Fruit fly (Drosophila melanogaster) whole organism, embryonic: ENCODE results near the gene Faa.
A peak's percentile ranks its signal among the peaks of the same experiment; 100 is the strongest.

ENCODE experiments used
- CG10209 ChIP-seq: fragments of 200-800 bp; sonication (Bioruptor generic); optimal IDR thresholded peaks from 3 replicates; lab custom pipeline; 2017; ENCODE audit warnings: missing biosample characterization, mild to moderate bottlenecking, missing genetic modification characterization, missing genetic modification reagents
- CG10274 ChIP-seq: fragments of 200-800 bp; sonication (Bioruptor generic); optimal IDR thresholded peaks from 3 replicates; lab custom pipeline; 2017; ENCODE audit warnings: missing biosample characterization, mild to moderate bottlenecking, missing genetic modification characterization
- CG11696 ChIP-seq: fragments of 200-800 bp; sonication (Bioruptor generic); IDR thresholded peaks from 2 replicates; pipeline ENCODE4 v1.3.6; 2022; ENCODE audit warnings: missing biosample characterization, missing genetic modification characterization
- CG13894 ChIP-seq: fragments of 200-800 bp; sonication (Bioruptor generic); optimal IDR thresholded peaks from 3 replicates; lab custom pipeline; 2018; ENCODE audit warnings: missing biosample characterization, mild to moderate bottlenecking, missing genetic modification characterization, moderate library complexity
- CG14965 ChIP-seq: fragments of 200-800 bp; sonication (Bioruptor generic); optimal IDR thresholded peaks from 2 replicates; lab custom pipeline; 2016; ENCODE audit warnings: missing biosample characterization, missing genetic modification characterization, borderline replicate concordance
- CG1832 ChIP-seq: fragments of 200-800 bp; sonication (Bioruptor generic); optimal IDR thresholded peaks from 2 replicates; lab custom pipeline; 2017; ENCODE audit warnings: missing biosample characterization, mild to moderate bottlenecking, missing genetic modification characterization, inconsistent platforms
- CG2120 ChIP-seq: fragments of 200-800 bp; sonication (Bioruptor generic); optimal IDR thresholded peaks from 3 replicates; lab custom pipeline; 2016; ENCODE audit warnings: missing biosample characterization, missing genetic modification characterization
- CG2202 ChIP-seq: fragments of 200-800 bp; sonication (Bioruptor generic); optimal IDR thresholded peaks from 2 replicates; lab custom pipeline; 2018; ENCODE audit warnings: missing biosample characterization, mild to moderate bottlenecking, missing genetic modification characterization
- CG32532 ChIP-seq: fragments of 200-800 bp; sonication (Bioruptor generic); IDR thresholded peaks from 2 replicates; pipeline ENCODE4 v1.3.6; 2022; ENCODE audit warnings: missing biosample characterization, missing genetic modification characterization
- CG33213 ChIP-seq: fragments of 200-800 bp; sonication (Bioruptor generic); optimal IDR thresholded peaks from 3 replicates; lab custom pipeline; 2016; ENCODE audit warnings: missing biosample characterization, missing genetic modification characterization
- CG3407 ChIP-seq: fragments of 200-800 bp; sonication (Bioruptor generic); optimal IDR thresholded peaks from 2 replicates; lab custom pipeline; 2018; ENCODE audit warnings: missing biosample characterization, mild to moderate bottlenecking, missing genetic modification characterization
- CG34376 ChIP-seq: fragments of 200-800 bp; sonication (Bioruptor generic); optimal IDR thresholded peaks from 2 replicates; lab custom pipeline; 2018; ENCODE audit warnings: missing biosample characterization, mild to moderate bottlenecking, missing genetic modification characterization
- CG42726 ChIP-seq: fragments of 200-800 bp; sonication (Bioruptor generic); IDR thresholded peaks from 2 replicates; pipeline ENCODE4 v1.3.6; 2022; ENCODE audit warnings: missing biosample characterization, missing genetic modification characterization; ENCODE audit not compliant: partially characterized antibody
- CG5245 ChIP-seq: fragments of 200-800 bp; sonication (Bioruptor generic); optimal IDR thresholded peaks from 3 replicates; lab custom pipeline; 2016; ENCODE audit warnings: missing biosample characterization, missing genetic modification characterization
- Drgx ChIP-seq: fragments of 200-800 bp; sonication (Bioruptor generic); IDR thresholded peaks from 2 replicates; pipeline ENCODE4 v1.3.6; 2022; ENCODE audit warnings: missing biosample characterization, missing genetic modification characterization
- Lpt ChIP-seq: fragments of >200 bp; optimal IDR thresholded peaks from 2 replicates; lab custom pipeline; 2018; ENCODE audit warnings: missing biosample characterization, missing genetic modification characterization
- MESR4 ChIP-seq: fragments of 200-800 bp; sonication (Bioruptor generic); optimal IDR thresholded peaks from 2 replicates; lab custom pipeline; 2018; ENCODE audit warnings: missing biosample characterization, mild to moderate bottlenecking, missing genetic modification characterization, moderate library complexity
- Max ChIP-seq: fragments of 200-800 bp; sonication (Bioruptor generic); optimal IDR thresholded peaks from 2 replicates; lab custom pipeline; 2016; ENCODE audit warnings: missing biosample characterization, mild to moderate bottlenecking, missing genetic modification characterization
- Med ChIP-seq: fragments of 200-800 bp; sonication (Bioruptor generic); peaks from one replicate; lab custom pipeline; 2016; ENCODE audit warnings: missing biosample characterization, missing genetic modification characterization, mild to moderate bottlenecking, inconsistent platforms, moderate library complexity
- Meics ChIP-seq: fragments of 200-800 bp; sonication (Bioruptor generic); optimal IDR thresholded peaks from 2 replicates; lab custom pipeline; 2017; ENCODE audit warnings: missing biosample characterization, mild to moderate bottlenecking, missing genetic modification characterization
- Mes4 ChIP-seq: fragments of 200-800 bp; sonication (Bioruptor generic); optimal IDR thresholded peaks from 2 replicates; lab custom pipeline; 2016; ENCODE audit warnings: missing biosample characterization, missing genetic modification characterization
- NC2α ChIP-seq: fragments of 200-800 bp; sonication (Bioruptor generic); optimal IDR thresholded peaks from 2 replicates; lab custom pipeline; 2016; ENCODE audit warnings: missing biosample characterization, missing genetic modification characterization
- PHDP ChIP-seq: fragments of 200-800 bp; sonication (Bioruptor generic); optimal IDR thresholded peaks from 3 replicates; lab custom pipeline; 2018; ENCODE audit warnings: missing biosample characterization, mild to moderate bottlenecking, missing genetic modification characterization, moderate library complexity
- Six4 ChIP-seq: fragments of 200-800 bp; sonication (Bioruptor generic); optimal IDR thresholded peaks from 2 replicates; lab custom pipeline; 2016; ENCODE audit warnings: missing biosample characterization, missing genetic modification characterization
- Stat92E ChIP-seq, 3 experiments: fragments of >200 bp in 2 of 3; fragments of 200-800 bp in 1 of 3; sonication (Bioruptor generic) in 1 of 3; optimal IDR thresholded peaks; 2 replicates each; lab custom pipeline; 2017 to 2019; ENCODE audit warnings: missing biosample characterization in 3 of 3, missing genetic modification characterization in 3 of 3, mild to moderate bottlenecking in 1 of 3, moderate library complexity in 1 of 3
- abd-A ChIP-seq: fragments of 200-800 bp; sonication (Bioruptor generic); optimal IDR thresholded peaks from 3 replicates; lab custom pipeline; 2019; ENCODE audit warnings: missing biosample characterization, mild to moderate bottlenecking, missing genetic modification characterization, moderate library complexity
- chinmo ChIP-seq: fragments of 200-800 bp; sonication (Bioruptor generic); IDR thresholded peaks from 4 replicates; pipeline ENCODE4 v1.3.6; 2022; ENCODE audit warnings: missing biosample characterization, missing genetic modification characterization; ENCODE audit not compliant: partially characterized antibody
- chm ChIP-seq: fragments of 200-800 bp; sonication (Bioruptor generic); IDR thresholded peaks from 2 replicates; pipeline ENCODE4 v1.3.6; 2022; ENCODE audit warnings: missing biosample characterization, missing genetic modification characterization
- cwo ChIP-seq: fragments of 200-800 bp; sonication (Bioruptor generic); optimal IDR thresholded peaks from 3 replicates; lab custom pipeline; 2017; ENCODE audit warnings: missing biosample characterization, missing genetic modification characterization, mild to moderate bottlenecking, moderate library complexity, missing genetic modification reagents
- da ChIP-seq: fragments of 200-800 bp; sonication (Bioruptor generic); optimal IDR thresholded peaks from 2 replicates; lab custom pipeline; 2016; ENCODE audit warnings: missing biosample characterization, missing genetic modification characterization
- dmrt11E ChIP-seq: fragments of 200-800 bp; sonication (Bioruptor generic); optimal IDR thresholded peaks from 3 replicates; lab custom pipeline; 2018; ENCODE audit warnings: missing biosample characterization, mild to moderate bottlenecking, missing genetic modification characterization, moderate library complexity
- dysf ChIP-seq: fragments of 200-800 bp; sonication (Bioruptor generic); IDR thresholded peaks from 3 replicates; pipeline ENCODE4 v1.3.6; 2022; ENCODE audit warnings: missing biosample characterization, missing genetic modification characterization
- ems ChIP-seq: fragments of 200-800 bp; sonication (Bioruptor generic); optimal IDR thresholded peaks from 3 replicates; lab custom pipeline; 2016; ENCODE audit warnings: missing biosample characterization, missing genetic modification characterization
- insv ChIP-seq, 2 experiments: fragments of 200-800 bp; sonication (Bioruptor generic); optimal IDR thresholded peaks; 3 replicates each; lab custom pipeline; 2016 to 2018; ENCODE audit warnings: missing biosample characterization in 2 of 2, missing genetic modification characterization in 2 of 2
- jigr1 ChIP-seq: fragments of 200-800 bp; sonication (Bioruptor generic); IDR thresholded peaks from 3 replicates; pipeline ENCODE4 v1.3.6; 2022; ENCODE audit warnings: missing biosample characterization, missing genetic modification characterization
- lab ChIP-seq: fragments of 200-800 bp; sonication (Bioruptor generic); optimal IDR thresholded peaks from 3 replicates; lab custom pipeline; 2017; ENCODE audit warnings: missing biosample characterization, missing genetic modification characterization, mild to moderate bottlenecking, moderate library complexity, missing genetic modification reagents
- maf-S ChIP-seq: fragments of 200-800 bp; sonication (Bioruptor generic); optimal IDR thresholded peaks from 2 replicates; lab custom pipeline; 2016; ENCODE audit warnings: missing biosample characterization, missing genetic modification characterization
- p53 ChIP-seq: fragments of 200-800 bp; sonication (Bioruptor generic); optimal IDR thresholded peaks from 2 replicates; lab custom pipeline; 2016; ENCODE audit warnings: missing biosample characterization, missing genetic modification characterization
- pan ChIP-seq, 4 experiments: fragments of >200 bp in 3 of 4; fragments of 200-800 bp in 1 of 4; sonication (Bioruptor generic) in 1 of 4; optimal IDR thresholded peaks in 3 of 4; IDR thresholded peaks in 1 of 4; 2 replicates each; pipeline versions ENCODE4 v1.3.6 to Lab custom; 2017 to 2022; ENCODE audit warnings: missing biosample characterization in 2 of 4, missing genetic modification characterization in 2 of 4, mixed read lengths in 1 of 4
- sd ChIP-seq: fragments of 200-800 bp; sonication (Bioruptor generic); optimal IDR thresholded peaks from 3 replicates; lab custom pipeline; 2018; ENCODE audit warnings: missing biosample characterization, mild to moderate bottlenecking, missing genetic modification characterization, moderate library complexity
- sens ChIP-seq: fragments of 200-800 bp; sonication (Bioruptor generic); peaks from one replicate; lab custom pipeline; 2016; ENCODE audit warnings: missing biosample characterization, missing genetic modification characterization
- so ChIP-seq: fragments of 200-800 bp; sonication (Bioruptor generic); IDR thresholded peaks from 3 replicates; pipeline ENCODE4 v1.3.6; 2022; ENCODE audit warnings: missing biosample characterization, missing genetic modification characterization
- sob ChIP-seq: fragments of 200-800 bp; sonication (Bioruptor generic); IDR thresholded peaks from 2 replicates; pipeline ENCODE4 v1.3.6; 2022; ENCODE audit warnings: missing biosample characterization, missing genetic modification characterization
- stc ChIP-seq: fragments of 200-800 bp; sonication (Bioruptor generic); IDR thresholded peaks from 2 replicates; pipeline ENCODE4 v1.3.6; 2022; ENCODE audit warnings: missing biosample characterization, missing genetic modification characterization
- tgo ChIP-seq: fragments of 200-800 bp; sonication (Bioruptor generic); IDR thresholded peaks from 3 replicates; pipeline ENCODE4 v1.3.6; 2022; ENCODE audit warnings: missing biosample characterization, missing genetic modification characterization
- trh ChIP-seq: fragments of 200-800 bp; sonication (Bioruptor generic); optimal IDR thresholded peaks from 2 replicates; lab custom pipeline; 2016; ENCODE audit warnings: missing biosample characterization, missing genetic modification characterization
- wor ChIP-seq: fragments of 200-800 bp; sonication (Bioruptor generic); IDR thresholded peaks from 2 replicates; pipeline ENCODE4 v1.3.6; 2022; ENCODE audit warnings: missing biosample characterization, missing genetic modification characterization
- zfh2 ChIP-seq: fragments of 200-800 bp; sonication (Bioruptor generic); optimal IDR thresholded peaks from 2 replicates; lab custom pipeline; 2016; ENCODE audit warnings: missing biosample characterization, missing genetic modification characterization

Gene Faa

dm6 chr3L:4117493-4117892 is 43.7 kb upstream of the Faa start:
- TF ChIP-seq so (GFP tag; lab: Robert Waterston, UW) (no peak), abd-A (tag; lab: Kevin White, UChicago) (peak; percentile 16), chinmo (GFP tag; lab: Robert Waterston, UW) (0 out of 4 replicates have a peak, but pooled peaks have one; percentile 59), stc (GFP tag; lab: Robert Waterston, UW) (no peak), sd (tag; lab: Kevin White, UChicago) (peak; percentile 23), sob (no peak), insv (GFP tag; optimal IDR thresholded peaks at IDR 0.05; lab: Kevin White, UChicago) (no peak), CG10209 (GFP tag; lab: Kevin White, UChicago) (no peak), CG13894 (peak; percentile 74), dysf (GFP tag; lab: Robert Waterston, UW) (no peak), CG5245 (no peak), dmrt11E (no peak), da (no peak), Stat92E (GFP tag; optimal IDR thresholded peaks at IDR 0.05; lab: Kevin White, UChicago) (no peak)
- TF ChIP-seq, all 482 proteins: peak for 4

- TF ChIP-seq CG2120 (peak; percentile 18), CG34376 (GFP tag; lab: Kevin White, UChicago) (peak; percentile 12), wor (no peak), CG2202 (tag; lab: Kevin White, UChicago) (peak; percentile 3), CG32532 (GFP tag; lab: Robert Waterston, UW) (peak; percentile 9; the same call in 1 of the 2 replicates), tgo (GFP tag; lab: Robert Waterston, UW) (no peak), cwo (GFP tag; lab: Kevin White, UChicago) (no peak), CG42726 (no peak), zfh2 (GFP tag; lab: Kevin White, UChicago) (no peak), maf-S (GFP tag; lab: Kevin White, UChicago) (no peak), Med (GFP tag; lab: Kevin White, UChicago) (peak; percentile 31), CG14965 (GFP tag; lab: Kevin White, UChicago) (no peak), pan (optimal IDR thresholded peaks at IDR 0.05; lab: Kevin White, UChicago) (no peak), pan (GFP tag; optimal IDR thresholded peaks at IDR 0.05 in 1 of 2, IDR thresholded peaks at IDR 0.05 in 1 of 2) (no peak), chm (GFP tag; lab: Robert Waterston, UW) (no peak), jigr1 (GFP tag; lab: Robert Waterston, UW) (no peak), CG10274 (no peak), NC2α (GFP tag; lab: Kevin White, UChicago) (no peak), ems (GFP tag; lab: Kevin White, UChicago) (no peak), CG33213 (GFP tag; lab: Kevin White, UChicago) (no peak), trh (no peak), PHDP (peak; percentile 16), Lpt (GFP tag; lab: Kevin White, UChicago) (no peak), p53 (GFP tag; lab: Kevin White, UChicago) (no peak), CG11696 (GFP tag; lab: Robert Waterston, UW) (no peak), Six4 (no peak), Mes4 (GFP tag; lab: Kevin White, UChicago) (no peak), Meics (GFP tag; lab: Kevin White, UChicago) (no peak), sens (GFP tag; lab: Kevin White, UChicago) (peak; percentile 28), lab (GFP tag; lab: Kevin White, UChicago) (peak; percentile 13), MESR4 (GFP tag; lab: Kevin White, UChicago) (no peak), CG3407 (no peak), Max (no peak), CG1832 (GFP tag; lab: Kevin White, UChicago) (no peak), Drgx (GFP tag; lab: Robert Waterston, UW) (peak; percentile 37; the same call in 1 of the 2 replicates)
Observed at dm6 chr3L:4116490-4117367, 43.0 kb upstream of the Faa start.
